Fruit fly (Drosophila melanogaster) whole organism, pupa: ENCODE data around the gene CG17211.

Experiments
- CG10348 ChIP-seq: fragments of 200-800 bp; sonication (Bioruptor generic); IDR thresholded peaks from 2 replicates; pipeline ENCODE4 v1.3.6; 2022; ENCODE audit warnings: missing biosample characterization, missing genetic modification characterization
- CG12605 ChIP-seq: fragments of 200-800 bp; sonication (Bioruptor generic); IDR thresholded peaks from 2 replicates; pipeline ENCODE4 v1.3.6; 2022; ENCODE audit warnings: missing biosample characterization, missing genetic modification characterization
- CG13204 ChIP-seq: fragments of 200-800 bp; sonication (Bioruptor generic); optimal IDR thresholded peaks from 2 replicates; lab custom pipeline; 2018; ENCODE audit warnings: missing biosample characterization, mild to moderate bottlenecking, missing genetic modification characterization, moderate library complexity
- CG14655 ChIP-seq: fragments of 200-800 bp; sonication (Bioruptor generic); optimal IDR thresholded peaks from 3 replicates; lab custom pipeline; 2017; ENCODE audit warnings: mild to moderate bottlenecking, missing biosample characterization, missing genetic modification reagents, missing genetic modification characterization
- CG15710 ChIP-seq: fragments of 200-800 bp; sonication (Bioruptor generic); optimal IDR thresholded peaks from 2 replicates; lab custom pipeline; 2018; ENCODE audit warnings: missing biosample characterization, mild to moderate bottlenecking, missing genetic modification characterization, moderate library complexity
- CG17806 ChIP-seq: fragments of 200-800 bp; sonication (Bioruptor generic); optimal IDR thresholded peaks from 2 replicates; lab custom pipeline; 2018; ENCODE audit warnings: missing biosample characterization, mild to moderate bottlenecking, missing genetic modification characterization, moderate library complexity
- CG32121 ChIP-seq: fragments of 200-800 bp; sonication (Bioruptor generic); IDR thresholded peaks from 2 replicates; pipeline ENCODE4 v1.3.6; 2022; ENCODE audit warnings: missing biosample characterization, missing genetic modification characterization
- CG34367 ChIP-seq: fragments of 200-800 bp; sonication (Bioruptor generic); optimal IDR thresholded peaks from 2 replicates; lab custom pipeline; 2018; ENCODE audit warnings: missing biosample characterization, mild to moderate bottlenecking, missing genetic modification characterization
- CG4496 ChIP-seq: fragments of 200-800 bp; sonication (Bioruptor generic); IDR thresholded peaks from 3 replicates; pipeline ENCODE4 v1.3.6; 2022; ENCODE audit warnings: missing biosample characterization, missing genetic modification characterization
- CG8159 ChIP-seq: fragments of 200-800 bp; sonication (Bioruptor generic); optimal IDR thresholded peaks from 3 replicates; lab custom pipeline; 2018; ENCODE audit warnings: missing biosample characterization, mild to moderate bottlenecking, missing genetic modification characterization, moderate library complexity
- CG9948 ChIP-seq: fragments of 200-800 bp; sonication (Bioruptor generic); optimal IDR thresholded peaks from 2 replicates; lab custom pipeline; 2018; ENCODE audit warnings: missing biosample characterization, mild to moderate bottlenecking, missing genetic modification characterization, moderate library complexity
- D1 ChIP-seq: fragments of 200-800 bp; sonication (Bioruptor generic); optimal IDR thresholded peaks from 2 replicates; lab custom pipeline; 2018; ENCODE audit warnings: missing biosample characterization, mild to moderate bottlenecking, missing genetic modification characterization, moderate library complexity
- Ets98B ChIP-seq: fragments of 200-800 bp; sonication (Bioruptor generic); IDR thresholded peaks from 2 replicates; pipeline ENCODE4 v1.3.6; 2022; ENCODE audit warnings: missing biosample characterization, missing genetic modification characterization
- Pif1B ChIP-seq: fragments of 200-800 bp; sonication (Bioruptor generic); optimal IDR thresholded peaks from 3 replicates; lab custom pipeline; 2016; ENCODE audit warnings: missing biosample characterization, missing genetic modification characterization
- Snoo ChIP-seq: fragments of 200-800 bp; sonication (Bioruptor generic); optimal IDR thresholded peaks from 3 replicates; lab custom pipeline; 2017; ENCODE audit warnings: missing biosample characterization, mild to moderate bottlenecking, missing genetic modification characterization, inconsistent platforms
- fd96Ca ChIP-seq: fragments of 200-800 bp; sonication (Bioruptor generic); IDR thresholded peaks from 3 replicates; pipeline ENCODE4 v1.3.6; 2022; ENCODE audit warnings: missing biosample characterization, missing genetic modification characterization
- gl ChIP-seq: fragments of 200-800 bp; sonication (Bioruptor generic); optimal IDR thresholded peaks from 2 replicates; lab custom pipeline; 2018; ENCODE audit warnings: missing biosample characterization, mild to moderate bottlenecking, missing genetic modification characterization
- rn ChIP-seq: fragments of 200-800 bp; sonication (Bioruptor generic); IDR thresholded peaks from 2 replicates; pipeline ENCODE4 v1.3.6; 2022; ENCODE audit warnings: missing biosample characterization, missing genetic modification characterization

Gene CG17211

DNA sequence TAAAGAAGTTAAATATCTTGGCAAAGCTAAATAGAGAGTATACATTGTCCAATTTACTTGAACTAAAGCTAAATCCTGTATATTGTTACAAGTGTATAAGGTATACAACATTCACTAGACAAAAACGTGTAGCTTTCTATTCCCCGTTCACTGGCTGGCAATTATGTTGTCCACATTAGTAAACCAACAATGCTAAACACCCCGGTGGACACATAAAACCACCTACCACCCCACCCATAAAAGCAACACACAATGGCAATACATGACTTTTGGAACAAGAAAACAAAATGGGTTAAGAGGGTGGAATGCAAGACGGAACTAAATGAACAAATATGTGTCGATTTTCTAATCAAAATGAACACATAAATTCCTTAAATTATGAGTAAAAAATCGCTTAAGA is 49.8 kb downstream of the CG17211 start, which contains the start of gene ZnT33D:
ZnT33D (plus strand) TSS at position 301 of the 400 bp plus-strand sequence.
- TF ChIP-seq CG9948 (tag; lab: Kevin White, UChicago) (no peak), CG10348 (GFP tag; lab: Robert Waterston, UW) (no peak), CG14655 (GFP tag; lab: Kevin White, UChicago) (no peak), Ets98B (GFP tag; lab: Robert Waterston, UW) (no peak), rn (GFP tag; lab: Robert Waterston, UW) (no peak), CG17806 (tag; lab: Kevin White, UChicago) (no peak), CG34367 (tag; lab: Kevin White, UChicago) (no peak), CG15710 (no peak), Snoo (no peak), CG13204 (GFP tag; lab: Kevin White, UChicago) (no peak), CG12605 (no peak), CG8159 (tag; lab: Kevin White, UChicago) (no peak)

DNA sequence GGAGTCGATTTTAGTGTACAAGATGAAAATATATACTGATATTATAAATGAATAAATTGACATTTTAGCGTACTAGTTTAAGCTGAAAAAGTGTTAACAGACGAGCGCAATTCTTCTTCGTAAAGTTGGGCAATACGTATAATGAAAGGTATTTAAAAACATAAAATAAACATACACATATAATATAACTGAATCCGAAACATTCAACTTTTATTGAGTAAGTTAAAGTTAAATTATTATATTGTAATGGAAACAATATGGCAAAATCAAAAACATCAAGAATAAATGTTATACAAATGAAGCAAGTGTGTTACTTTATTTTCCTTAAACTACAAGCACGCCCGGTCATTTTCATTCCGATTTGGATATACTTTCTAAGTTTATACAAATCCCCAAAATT is 56.1 kb downstream of the CG17211 start, which contains the start of gene CG17217:
CG17217 (plus strand) TSS at position 301 of the 400 bp plus-strand sequence.
- TF ChIP-seq CG4496 (GFP tag; lab: Robert Waterston, UW) (no peak), CG8159 (tag; lab: Kevin White, UChicago) (no peak), CG32121 (GFP tag; lab: Robert Waterston, UW) (no peak), CG12605 (no peak), CG9948 (tag; lab: Kevin White, UChicago) (no peak), Snoo (no peak), rn (GFP tag; lab: Robert Waterston, UW) (no peak), CG13204 (GFP tag; lab: Kevin White, UChicago) (no peak), gl (tag; lab: Kevin White, UChicago) (no peak), Pif1B (GFP tag; lab: Kevin White, UChicago) (no peak)

DNA sequence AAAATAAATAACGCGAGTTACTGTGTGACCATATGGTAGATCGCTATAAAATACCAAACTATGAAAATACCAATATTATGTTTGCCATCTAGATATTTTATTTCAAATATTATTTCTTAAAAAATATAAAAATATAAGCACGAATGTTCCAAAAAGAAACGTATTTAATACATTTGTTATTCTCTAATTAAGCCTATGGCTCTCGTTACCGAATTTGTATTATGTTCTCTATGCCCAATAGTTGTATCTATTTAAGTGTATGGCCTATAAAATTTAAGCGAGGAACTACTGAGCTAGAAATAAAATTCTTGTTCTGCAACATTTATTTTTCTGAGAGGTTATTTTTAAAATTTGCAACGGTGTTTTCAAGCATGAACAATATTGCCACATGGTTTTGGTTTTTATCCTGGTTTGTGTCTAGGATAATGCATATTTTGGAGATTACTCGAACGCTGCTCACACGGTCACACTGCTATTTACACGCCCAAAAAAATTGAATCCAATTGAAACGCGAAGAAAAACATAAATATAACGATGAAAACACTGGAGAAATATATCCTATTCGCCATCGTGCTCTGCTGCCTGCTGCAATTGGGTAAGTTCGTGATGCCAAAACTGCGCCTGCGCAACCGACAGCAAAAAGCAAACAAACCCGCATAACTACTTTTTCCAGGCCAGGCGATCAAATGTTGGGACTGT is 58.5 kb downstream of the CG17211 start, which contains the start of the genes CG6583 and crok:
CG6583 (minus strand) TSS at position 51 of the 699 bp plus-strand sequence.
crok (plus strand) TSS at position 446 of the 699 bp plus-strand sequence.
- TF ChIP-seq CG4496 (GFP tag; lab: Robert Waterston, UW) (no peak), CG12605 (no peak), D1 (tag; lab: Kevin White, UChicago) (no peak), CG8159 (tag; lab: Kevin White, UChicago) (no peak), CG14655 (GFP tag; lab: Kevin White, UChicago) (no peak), Snoo (no peak), CG13204 (GFP tag; lab: Kevin White, UChicago) (no peak), CG10348 (GFP tag; lab: Robert Waterston, UW) (no peak), Pif1B (GFP tag; lab: Kevin White, UChicago) (no peak)

DNA sequence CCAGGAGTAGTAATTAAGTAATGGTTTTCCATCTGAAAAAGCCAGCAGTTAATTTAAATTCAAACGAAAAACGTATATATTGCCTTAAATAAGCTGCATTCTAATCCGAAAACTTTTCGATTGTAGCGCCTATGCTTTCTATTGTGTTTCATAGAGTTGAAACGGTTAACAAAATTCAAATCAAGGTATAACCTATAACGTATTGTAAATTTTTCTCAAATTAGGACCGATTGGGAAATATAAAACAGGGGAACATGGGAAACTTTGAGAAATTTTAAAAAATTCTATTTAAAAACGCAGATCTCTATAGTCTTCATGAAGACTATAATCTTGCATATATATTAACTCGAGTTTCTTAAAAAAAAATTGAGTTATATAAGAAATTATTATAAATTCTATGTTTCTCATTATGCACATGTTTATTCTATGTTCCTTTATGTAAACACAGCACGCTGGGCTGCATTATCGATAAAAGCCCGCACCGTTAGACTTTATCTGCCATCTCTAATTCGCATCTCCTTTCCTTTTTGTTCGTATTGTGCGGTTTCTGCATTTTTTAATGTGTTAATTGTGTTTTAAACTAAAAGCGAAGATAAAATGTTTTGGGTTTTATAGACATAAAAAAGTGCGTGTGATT is 60.5 kb downstream of the CG17211 start, which contains the start of gene bru1:
bru1 (plus strand) TSS at position 512 of the 637 bp plus-strand sequence.
- TF ChIP-seq CG32121 (GFP tag; lab: Robert Waterston, UW) (no peak), D1 (tag; lab: Kevin White, UChicago) (no peak)
- TF ChIP-seq, all 21 proteins: peak for 0

DNA sequence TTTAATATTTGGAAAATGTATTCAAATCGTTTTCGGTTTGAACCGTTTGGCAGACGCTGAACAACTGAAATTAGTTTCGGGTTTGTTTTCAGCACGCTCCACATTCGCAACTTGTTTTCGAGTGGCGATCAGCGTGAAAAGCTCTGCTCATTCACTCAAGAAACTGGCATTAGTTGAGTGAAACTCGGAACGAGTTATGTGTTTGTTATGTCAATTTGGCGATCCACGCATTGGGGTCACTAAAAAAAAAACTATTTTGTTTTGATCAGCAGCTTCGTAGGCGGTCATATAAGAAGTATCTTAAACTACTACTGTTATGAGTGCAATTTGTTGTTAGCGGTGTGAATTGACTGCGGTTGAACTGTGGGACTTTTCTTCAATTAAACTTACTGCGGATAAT is 63.5 kb downstream of the CG17211 start, which contains the start of gene atilla:
atilla (minus strand) TSS at position 266 of the 400 bp plus-strand sequence.
- TF ChIP-seq CG14655 (GFP tag; lab: Kevin White, UChicago) (no peak), Ets98B (GFP tag; lab: Robert Waterston, UW) (no peak), CG4496 (GFP tag; lab: Robert Waterston, UW) (no peak), gl (tag; lab: Kevin White, UChicago) (no peak), CG13204 (GFP tag; lab: Kevin White, UChicago) (no peak), fd96Ca (no peak)
- TF ChIP-seq, all 21 proteins: peak for 0
